Worm (Caenorhabditis elegans) whole organism, dauer: ENCODE data around the gene C08B6.6.

Source experiments
- unc-62 ChIP-seq: sonication (generic microtip); optimal IDR thresholded peaks from 2 replicates; lab custom pipeline; 2017; ENCODE audit warnings: missing biosample characterization, missing genetic modification reagents, missing genetic modification characterization

The C08B6.6 gene

DNA sequence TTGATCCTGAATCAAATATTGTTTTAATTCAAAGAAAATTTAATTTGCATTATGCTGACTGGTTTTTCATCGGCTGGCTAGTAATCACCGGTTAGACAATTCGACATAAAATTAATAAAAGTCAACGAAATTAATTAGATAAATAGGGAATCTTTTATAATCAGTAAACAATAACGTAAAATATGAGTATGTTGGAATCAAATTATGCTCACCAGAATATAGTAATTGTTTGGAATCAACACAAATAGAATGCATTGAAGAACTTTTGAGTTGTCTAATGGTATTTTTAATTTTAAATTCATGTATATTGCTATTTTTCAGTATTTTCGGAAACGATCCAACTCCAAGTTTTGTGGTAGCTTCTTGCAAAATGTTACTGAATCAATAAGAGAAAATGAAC is 18.0 kb upstream of the C08B6.6 start, which contains the start of gene C08B6.2:
Gene C08B6.2, plus strand, starts transcription at position 301 of the 400 bp plus-strand sequence.
- TF ChIP-seq unc-62 (GFP tag; lab: Kevin White, UChicago) = no peak

DNA sequence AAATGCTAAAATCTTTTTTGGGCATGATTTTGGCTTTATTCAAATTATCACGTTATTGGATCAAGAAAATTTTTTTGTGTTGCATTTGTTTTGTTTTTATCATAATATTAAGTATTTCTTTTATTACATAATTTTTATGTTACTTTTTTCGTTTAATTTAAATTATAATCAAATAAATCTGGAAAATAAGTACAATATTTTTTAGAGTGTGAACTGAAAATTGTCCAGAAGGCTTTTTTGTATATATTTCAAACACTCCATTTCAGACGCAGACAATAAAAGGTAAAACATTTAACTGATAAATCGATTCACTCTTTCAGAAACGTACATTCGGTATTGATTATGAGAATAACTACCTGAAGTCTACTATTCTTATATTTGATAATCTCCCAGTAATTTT is 16.1 kb upstream of the C08B6.6 start, which contains the start of gene C08B6.11:
Gene C08B6.11, plus strand, starts transcription at position 301 of the 400 bp plus-strand sequence.
- TF ChIP-seq unc-62 (GFP tag; lab: Kevin White, UChicago) = no peak

DNA sequence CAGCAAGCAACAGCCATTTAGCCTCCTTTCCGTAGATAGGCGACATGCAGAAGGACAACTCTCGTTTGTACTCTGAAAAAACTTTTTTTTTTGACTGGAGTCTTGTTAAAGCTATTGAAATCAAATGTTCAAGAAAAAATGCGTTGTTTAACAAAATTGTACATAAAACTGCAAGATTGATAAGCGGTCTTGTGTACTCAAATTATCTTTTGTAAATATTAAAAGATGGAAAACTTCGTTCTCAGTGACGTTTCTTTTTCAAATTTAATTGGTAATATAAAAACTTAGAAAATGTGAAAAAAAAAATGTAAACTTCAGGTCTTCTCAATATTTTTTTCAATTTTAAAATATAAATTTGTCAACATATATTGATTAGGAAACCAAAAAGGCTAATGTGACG is 12.3 kb upstream of the C08B6.6 start:
- TF ChIP-seq unc-62 (GFP tag; lab: Kevin White, UChicago) = no peak

DNA sequence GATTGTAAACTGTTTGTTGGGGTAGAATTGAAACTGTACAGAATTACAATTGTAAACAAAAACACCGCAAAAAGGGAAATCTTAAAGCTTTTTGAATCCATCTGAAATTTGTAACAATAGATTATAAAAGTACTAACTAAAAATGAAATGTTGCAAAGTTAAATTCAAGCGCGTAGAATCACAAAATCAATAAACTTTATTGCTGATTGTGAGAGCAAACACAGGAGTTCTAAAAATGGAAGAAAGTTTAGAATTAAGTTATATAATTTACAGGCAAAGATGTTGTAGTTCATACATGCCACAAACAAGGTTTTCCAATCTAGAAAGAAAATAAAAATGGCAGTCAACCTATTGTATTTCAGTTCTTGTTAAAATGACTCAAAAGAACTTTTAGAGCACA is 11.2 kb upstream of the C08B6.6 start, which contains the start of gene C08B6.3:
Gene C08B6.3, minus strand, starts transcription at position 101 of the 400 bp plus-strand sequence.
- TF ChIP-seq unc-62 (GFP tag; lab: Kevin White, UChicago) = no peak

DNA sequence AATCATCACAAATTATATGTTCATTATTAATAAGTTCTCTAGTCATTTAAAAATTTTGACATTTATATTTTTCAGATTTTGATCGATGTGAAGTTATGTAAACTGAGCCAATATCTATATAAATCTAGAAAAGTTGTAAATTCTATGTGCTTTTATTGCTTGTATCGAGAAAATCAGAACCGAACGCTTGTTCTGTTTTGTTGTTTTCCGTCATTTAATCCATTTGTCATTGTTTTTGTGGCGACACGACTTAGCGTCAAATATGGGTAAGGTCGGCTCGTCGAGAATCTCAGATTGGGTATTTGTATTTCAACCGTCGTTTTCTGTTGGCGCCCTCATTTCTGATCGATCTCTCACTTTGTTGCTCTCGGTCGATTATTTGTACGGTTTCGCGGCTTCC is 9.1 kb upstream of the C08B6.6 start, which contains the start of gene cht-5:
Gene cht-5, plus strand, starts transcription at position 301 of the 400 bp plus-strand sequence.
- TF ChIP-seq unc-62 (GFP tag; lab: Kevin White, UChicago) = no peak

DNA sequence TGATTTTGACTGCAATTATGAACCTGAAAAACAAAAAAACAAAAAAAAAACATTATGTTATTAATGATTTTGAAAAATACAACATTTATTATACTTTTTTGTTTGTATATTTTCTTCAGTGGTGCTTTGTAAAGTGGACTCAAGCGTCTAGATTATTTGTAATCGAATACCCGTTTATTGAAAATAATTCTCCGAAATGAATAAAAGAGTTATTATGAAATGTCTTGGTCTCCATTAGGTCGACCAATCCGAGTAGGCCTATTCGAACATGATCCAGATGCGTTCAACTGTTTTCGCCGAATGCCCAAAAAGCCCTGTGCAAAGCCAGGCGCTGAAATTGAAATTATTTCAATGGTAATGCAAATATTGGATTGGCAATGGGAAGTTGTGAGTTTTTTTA is 6.0 kb upstream of the C08B6.6 start, which contains the start of gene C08B6.5:
Gene C08B6.5, plus strand, starts transcription at position 301 of the 400 bp plus-strand sequence.
- no peak for TF ChIP-seq unc-62 (GFP tag; lab: Kevin White, UChicago)

DNA sequence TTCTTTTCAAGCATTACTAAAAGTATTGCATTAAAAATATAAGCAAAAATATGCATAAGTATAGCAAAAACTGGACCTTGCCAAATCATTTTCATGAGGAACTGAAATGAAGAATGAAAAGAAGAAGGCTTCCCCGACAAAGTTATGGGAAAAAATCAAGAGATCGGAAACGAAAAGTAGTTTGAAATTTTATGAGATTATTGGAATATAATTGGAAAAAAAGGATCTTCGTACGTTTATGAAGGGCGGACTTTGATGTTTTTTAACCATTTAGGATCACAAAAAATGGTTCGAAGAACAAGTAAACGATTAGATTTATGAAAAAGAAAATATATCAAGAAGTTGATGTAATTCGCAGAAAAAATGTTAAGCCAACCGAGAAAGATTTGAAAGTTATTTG is 2.5 kb upstream of the C08B6.6 start, which contains the start of gene srxa-18:
Gene srxa-18, minus strand, starts transcription at position 100 of the 400 bp plus-strand sequence.
- TF ChIP-seq unc-62 (GFP tag; lab: Kevin White, UChicago) = no peak

DNA sequence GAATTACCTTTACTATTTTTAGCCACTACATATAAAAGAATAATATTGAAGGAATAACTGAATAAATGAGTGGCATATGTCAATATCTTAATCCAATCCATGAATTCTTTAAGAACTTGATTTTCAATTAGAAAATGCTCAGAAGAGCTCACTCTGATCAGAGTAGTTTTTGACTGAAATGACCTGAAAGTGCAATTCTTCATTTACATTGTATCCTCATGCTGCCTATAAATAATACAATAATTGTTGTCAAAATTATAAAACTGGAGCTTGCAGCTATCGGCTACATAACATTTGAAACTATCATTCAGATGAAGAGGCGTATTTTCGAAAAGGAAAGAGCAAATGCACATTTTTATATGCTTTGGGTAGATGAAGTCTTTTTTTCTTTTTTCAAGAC is 754 bp upstream of the C08B6.6 start, which contains the start of gene srxa-19:
Gene srxa-19, minus strand, starts transcription at position 101 of the 400 bp plus-strand sequence.
- TF ChIP-seq unc-62 (GFP tag; lab: Kevin White, UChicago) = no peak

DNA sequence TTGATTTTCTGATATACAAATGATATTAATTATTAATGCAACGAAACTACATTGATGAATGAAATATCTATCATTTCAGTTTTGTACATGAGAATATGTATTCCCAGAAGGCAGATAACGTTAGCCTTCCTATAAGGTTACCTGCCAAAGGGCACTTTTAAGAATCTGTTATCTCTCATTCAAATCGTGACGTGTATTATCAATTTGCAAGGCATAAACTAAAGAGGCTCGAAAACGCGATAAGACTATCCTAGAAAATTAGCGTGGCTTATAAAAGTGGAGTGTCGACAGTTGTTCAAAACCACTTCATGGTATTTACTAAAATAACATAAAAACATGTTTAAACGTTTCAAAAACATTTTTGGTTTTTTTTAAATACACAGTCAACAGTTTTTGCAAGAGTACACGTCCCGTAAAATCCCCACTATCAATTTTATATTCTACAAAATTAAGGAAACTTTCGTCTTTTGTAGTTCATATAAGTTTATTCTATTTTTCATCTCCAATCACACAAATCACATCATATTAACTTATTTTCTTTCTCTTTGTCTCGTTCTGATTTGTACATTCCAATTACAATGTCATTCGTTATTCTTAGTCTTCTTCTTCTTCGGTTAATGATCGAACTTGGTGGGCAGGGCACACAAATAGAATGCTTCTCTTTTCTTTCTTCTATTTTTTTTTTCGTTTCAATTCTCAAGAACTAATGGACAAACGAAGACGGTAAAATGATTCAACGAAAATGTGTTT is 1.6 kb downstream of the C08B6.6 start, which contains the start of gene C08B6.10:
Gene C08B6.10, plus strand, starts transcription at position 700 of the 750 bp plus-strand sequence.
- no peak for TF ChIP-seq unc-62 (GFP tag; lab: Kevin White, UChicago)

DNA sequence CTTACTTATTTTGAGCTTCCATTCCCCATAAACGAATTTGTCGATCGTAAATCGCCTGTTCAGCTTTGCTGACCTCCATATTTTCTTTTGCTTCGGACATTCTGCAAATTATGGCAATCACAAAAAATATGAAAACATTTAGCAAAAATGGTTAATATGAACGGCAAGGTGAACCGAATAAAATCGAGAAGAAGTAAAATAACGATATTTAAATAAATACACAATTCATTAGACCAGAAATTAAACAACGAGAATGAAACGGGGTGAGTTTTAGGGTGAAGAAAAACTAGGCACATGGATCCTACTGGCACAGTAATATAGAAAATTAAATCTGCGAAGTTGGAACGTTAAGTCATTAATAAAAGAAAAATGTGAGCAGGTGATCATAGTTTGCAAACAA is 6.8 kb downstream of the C08B6.6 start, which contains the start of gene aos-1:
Gene aos-1, minus strand, starts transcription at position 101 of the 400 bp plus-strand sequence.
- no peak for TF ChIP-seq unc-62 (GFP tag; lab: Kevin White, UChicago)

DNA sequence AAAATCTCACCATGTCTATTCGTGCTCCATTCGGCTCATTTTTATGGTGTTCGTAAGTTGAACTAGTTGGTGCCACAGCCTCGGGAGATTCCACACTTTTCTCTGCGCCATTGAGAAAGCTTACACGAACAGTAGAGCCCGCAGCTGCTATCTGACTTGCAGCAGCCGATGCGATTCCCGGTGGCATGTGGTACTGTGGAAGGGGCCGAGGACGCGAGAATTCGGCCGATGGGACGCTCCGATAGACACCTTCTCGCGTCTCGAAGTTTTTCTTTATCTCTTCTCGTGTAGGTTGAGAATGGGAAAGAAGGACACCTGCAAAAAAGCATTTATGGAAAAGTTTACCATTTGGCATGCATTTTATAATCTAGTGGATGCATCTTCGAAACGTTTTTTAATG is 9.9 kb downstream of the C08B6.6 start:
- no peak for TF ChIP-seq unc-62 (GFP tag; lab: Kevin White, UChicago)

DNA sequence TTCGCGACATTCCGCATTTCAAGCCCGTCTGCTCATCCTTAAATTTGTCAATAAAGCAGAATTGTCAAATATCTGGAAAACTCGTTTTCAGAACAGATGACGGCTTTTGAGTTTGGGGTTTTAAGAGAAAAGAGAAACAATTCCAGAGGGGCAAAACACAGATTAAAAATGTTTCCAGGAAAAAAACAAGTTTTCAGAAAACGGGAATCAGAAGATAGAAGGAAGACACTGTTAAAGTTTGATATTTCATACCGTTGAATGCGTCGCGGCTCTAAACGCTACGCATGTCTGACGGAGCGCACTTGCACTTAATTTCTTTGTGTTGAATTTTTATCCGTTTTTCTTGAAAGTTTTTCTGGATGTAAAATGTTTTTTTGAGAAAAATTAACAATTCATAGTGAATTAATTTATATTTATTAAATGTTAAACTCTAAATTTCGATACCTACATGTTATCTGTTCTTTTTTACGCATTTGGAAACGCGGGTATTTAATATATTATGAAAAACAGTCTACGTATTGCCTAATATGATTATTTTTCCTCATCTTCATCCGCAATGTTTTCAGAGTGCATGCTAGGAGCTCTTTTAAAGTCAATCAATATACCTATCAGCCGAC is 10.8 kb downstream of the C08B6.6 start, which contains the start of the genes C08B6.18, wdr-20 and C08B6.8:
Gene C08B6.18, minus strand, starts transcription at position 51 of the 617 bp plus-strand sequence.
Gene wdr-20, minus strand, starts transcription at position 82 of the 617 bp plus-strand sequence.
Gene C08B6.8, plus strand, starts transcription at position 567 of the 617 bp plus-strand sequence.
- TF ChIP-seq unc-62 (GFP tag; lab: Kevin White, UChicago) = no peak

DNA sequence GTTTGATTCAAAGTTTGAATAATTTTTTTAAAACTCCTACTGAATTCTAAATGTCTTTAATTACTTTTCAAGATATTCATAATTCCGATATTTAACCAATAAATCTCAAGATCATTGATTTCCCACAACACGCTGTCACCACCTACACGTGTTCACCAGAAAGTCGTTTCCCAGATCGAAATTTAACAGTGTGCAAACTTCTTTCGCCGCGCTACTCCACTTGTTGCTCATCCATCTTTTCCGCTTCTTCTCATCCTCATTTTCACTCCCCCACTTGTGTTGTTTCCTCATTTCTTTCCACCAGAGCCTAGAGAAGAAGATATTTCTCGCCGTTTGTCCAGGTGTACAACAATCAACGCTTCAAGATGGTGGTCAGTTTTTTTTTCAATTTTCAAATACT is 22.2 kb downstream of the C08B6.6 start, which contains the start of gene C51E3.9:
Gene C51E3.9, plus strand, starts transcription at position 301 of the 400 bp plus-strand sequence.
- TF ChIP-seq unc-62 (GFP tag; lab: Kevin White, UChicago) = no peak

DNA sequence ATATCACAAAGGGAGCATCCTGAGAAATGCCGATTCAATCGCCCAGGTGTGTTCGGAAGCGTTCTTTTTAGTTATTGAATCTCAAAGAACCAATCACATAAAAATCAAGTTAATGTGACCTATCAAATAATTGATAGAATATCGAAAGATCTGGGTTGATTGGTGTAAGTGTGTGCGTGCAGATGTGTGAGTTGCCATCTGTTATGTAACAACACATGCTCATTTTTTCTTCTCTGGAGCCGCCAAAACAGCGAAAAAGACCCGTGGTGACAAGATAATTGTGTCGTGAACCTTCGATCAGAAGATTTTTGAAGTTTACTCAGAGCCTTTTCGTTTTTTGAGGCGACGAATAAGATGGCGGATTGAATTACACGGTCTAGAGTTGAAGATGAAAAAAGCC is 23.4 kb downstream of the C08B6.6 start:
- TF ChIP-seq unc-62 (GFP tag; lab: Kevin White, UChicago) = no peak

DNA sequence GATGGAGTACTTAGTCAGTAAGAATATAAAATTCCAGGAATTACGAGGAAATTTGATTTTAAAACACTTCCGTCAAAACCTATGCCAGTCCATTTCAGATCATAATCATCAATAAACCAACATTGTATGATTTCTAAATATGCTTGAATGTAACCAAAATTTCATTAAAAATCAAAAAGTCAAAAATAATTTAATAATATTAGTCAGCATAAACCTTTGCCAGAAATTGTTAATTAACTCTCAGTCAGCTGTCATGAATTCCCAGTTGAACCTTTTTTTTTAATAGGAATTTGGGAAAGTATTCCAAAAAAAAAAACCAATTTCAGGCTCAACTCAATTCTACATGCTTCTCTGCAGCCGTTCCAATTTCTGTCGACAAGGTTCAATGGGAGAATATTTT is 24.9 kb downstream of the C08B6.6 start, which contains the start of gene srsx-26:
Gene srsx-26, plus strand, starts transcription at position 301 of the 400 bp plus-strand sequence.
- TF ChIP-seq unc-62 (GFP tag; lab: Kevin White, UChicago) = no peak
